Worm (Caenorhabditis elegans) whole organism, early embryonic: Measurements from ENCODE around the gene F53B3.3.

Source experiments
- B0310.2 ChIP-seq: sonication (generic microtip); optimal IDR thresholded peaks from 2 replicates; lab custom pipeline; 2016; ENCODE audit warnings: mild to moderate bottlenecking, missing genetic modification characterization, missing compliant biosample characterization
- ama-1 ChIP-seq: fragments of 150-350 bp; optimal IDR thresholded peaks from 2 replicates; lab custom pipeline; 2014
- ceh-13 ChIP-seq: fragments of 200-800 bp; sonication (Bioruptor generic); optimal IDR thresholded peaks from 2 replicates; lab custom pipeline; 2018; ENCODE audit warnings: mild to moderate bottlenecking, missing genetic modification characterization, missing compliant biosample characterization
- ceh-36 ChIP-seq: sonication (generic microtip); optimal IDR thresholded peaks from 2 replicates; lab custom pipeline; 2016; ENCODE audit warnings: missing genetic modification characterization, inconsistent platforms, missing compliant biosample characterization
- ets-7 ChIP-seq: sonication (generic microtip); optimal IDR thresholded peaks from 2 replicates; lab custom pipeline; 2016; ENCODE audit warnings: missing genotype, missing genetic modification characterization, missing compliant biosample characterization
- flt-1 ChIP-seq: fragments of 200-800 bp; sonication (Bioruptor generic); IDR thresholded peaks from 2 replicates; pipeline ENCODE4 v1.3.6; 2022; ENCODE audit warnings: missing genetic modification characterization, missing compliant biosample characterization
- pes-1 ChIP-seq: fragments of 200-800 bp; sonication (Bioruptor generic); IDR thresholded peaks from 2 replicates; pipeline ENCODE4 v1.3.6; 2022; ENCODE audit warnings: missing genetic modification reagents, missing genetic modification characterization, missing compliant biosample characterization
- sea-1 ChIP-seq: fragments of 200-800 bp; sonication (Bioruptor generic); conservative IDR thresholded peaks from 2 replicates; pipeline ENCODE4 v1.3.6; 2022; ENCODE audit warnings: missing genetic modification characterization, missing compliant biosample characterization
- tbx-11 ChIP-seq: fragments of 200-800 bp; sonication (Bioruptor generic); IDR thresholded peaks from 2 replicates; pipeline ENCODE4 v1.3.6; 2022; ENCODE audit warnings: missing genetic modification characterization, missing compliant biosample characterization
- tbx-37 ChIP-seq: fragments of 200-800 bp; sonication (Bioruptor generic); conservative IDR thresholded peaks from 2 replicates; pipeline ENCODE4 v1.3.6; 2022; ENCODE audit warnings: missing genetic modification reagents, missing genetic modification characterization, missing compliant biosample characterization
- tra-4 ChIP-seq: sonication (generic microtip); optimal IDR thresholded peaks from 2 replicates; lab custom pipeline; 2017; ENCODE audit warnings: missing genetic modification characterization, missing compliant biosample characterization

- TF ChIP-seq tbx-11 (GFP tag; lab: Robert Waterston, UW) (no peak), ama-1 (no peak), tbx-37 (no peak), pes-1 (GFP tag; lab: Robert Waterston, UW) (no peak), sea-1 (no peak), flt-1 (GFP tag; lab: Robert Waterston, UW) (0 out of 2 replicates have a peak, but pooled peaks have one; percentile 25), ceh-13 (GFP tag; lab: Kevin White, UChicago) (no peak), B0310.2 (tag; lab: Kevin White, UChicago) (no peak), ets-7 (tag; lab: Kevin White, UChicago) (no peak), ceh-36 (no peak), tra-4 (tag; lab: Kevin White, UChicago) (no peak)
These were observed 30.1 kb upstream of the F53B3.3 start for ce11 chrX:2900897-2901496.
